Fruit fly (Drosophila melanogaster) whole organism, prepupa: ENCODE results near the gene CG8188.

Experiments used
- Eip78C ChIP-seq: fragments of 200-800 bp; sonication (Bioruptor generic); peaks from one replicate; lab custom pipeline; 2016; ENCODE audit warnings: missing biosample characterization, missing genetic modification characterization
- Met ChIP-seq: fragments of 200-800 bp; sonication (Bioruptor generic); optimal IDR thresholded peaks from 3 replicates; lab custom pipeline; 2016; ENCODE audit warnings: missing biosample characterization, missing genetic modification characterization
- Smox ChIP-seq: fragments of 200-800 bp; sonication (Bioruptor generic); optimal IDR thresholded peaks from 3 replicates; lab custom pipeline; 2016; ENCODE audit warnings: missing biosample characterization, missing genetic modification characterization
- net ChIP-seq: fragments of 200-800 bp; sonication (Bioruptor generic); optimal IDR thresholded peaks from 3 replicates; lab custom pipeline; 2016; ENCODE audit warnings: missing biosample characterization, missing genetic modification characterization

- no peak for TF ChIP-seq Met (GFP tag; lab: Kevin White, UChicago)
- no peak for TF ChIP-seq Eip78C
- no peak for TF ChIP-seq Smox (GFP tag; lab: Kevin White, UChicago)
- TF ChIP-seq net (GFP tag; lab: Kevin White, UChicago) = no peak
Observed at dm6 chrX:17733698-17734248, 30.9 kb upstream of the CG8188 start.
